Worm (Caenorhabditis elegans) whole organism, L2 larva: ENCODE data around the gene clec-161.

Experiments
- C34F6.9 ChIP-seq: fragments of 150-350 bp; optimal IDR thresholded peaks from 2 replicates; lab custom pipeline; 2014; ENCODE audit warnings: missing biosample characterization, missing genetic modification characterization
- F13H6.1 ChIP-seq: sonication (generic microtip); optimal IDR thresholded peaks from 2 replicates; lab custom pipeline; 2016; ENCODE audit warnings: missing genetic modification characterization, missing compliant biosample characterization
- R02D3.7 ChIP-seq: fragments of 150-350 bp; optimal IDR thresholded peaks from 2 replicates; lab custom pipeline; 2014; ENCODE audit warnings: missing biosample characterization, missing genetic modification characterization
- Y55F3AM.14 ChIP-seq: fragments of 200-800 bp; sonication (Bioruptor generic); optimal IDR thresholded peaks from 2 replicates; lab custom pipeline; 2018; ENCODE audit warnings: mild to moderate bottlenecking, missing genetic modification characterization, missing compliant biosample characterization
- alr-1 ChIP-seq: fragments of 150-350 bp; optimal IDR thresholded peaks from 2 replicates; lab custom pipeline; 2014; ENCODE audit warnings: missing biosample characterization, missing genetic modification characterization
- aly-2 ChIP-seq: fragments of 150-350 bp; optimal IDR thresholded peaks from 2 replicates; lab custom pipeline; 2014; ENCODE audit warnings: missing biosample characterization, missing genetic modification characterization
- blmp-1 ChIP-seq: sonication (generic microtip); optimal IDR thresholded peaks from 2 replicates; lab custom pipeline; 2017; ENCODE audit warnings: missing genetic modification characterization, mild to moderate bottlenecking, missing compliant biosample characterization, antibody characterized with exemption, moderate library complexity; ENCODE audit not compliant: insufficient read depth
- ceh-16 ChIP-seq: fragments of 150-350 bp; optimal IDR thresholded peaks from 2 replicates; lab custom pipeline; 2014; ENCODE audit warnings: missing biosample characterization, missing genetic modification characterization
- ceh-82 ChIP-seq: fragments of 150-350 bp; optimal IDR thresholded peaks from 2 replicates; lab custom pipeline; 2014; ENCODE audit warnings: missing biosample characterization, missing genetic modification characterization
- crh-2 ChIP-seq: sonication (generic microtip); optimal IDR thresholded peaks from 2 replicates; lab custom pipeline; 2017; ENCODE audit warnings: missing biosample characterization, missing genetic modification characterization
- dmd-4 ChIP-seq: sonication (generic microtip); optimal IDR thresholded peaks from 2 replicates; lab custom pipeline; 2017; ENCODE audit warnings: missing biosample characterization, missing genetic modification characterization
- egl-27 ChIP-seq: sonication (generic microtip); optimal IDR thresholded peaks from 3 replicates; lab custom pipeline; 2017; ENCODE audit warnings: missing biosample characterization, missing genetic modification reagents, missing genetic modification characterization
- elt-1 ChIP-seq: fragments of 150-350 bp; optimal IDR thresholded peaks from 2 replicates; lab custom pipeline; 2014; ENCODE audit warnings: missing biosample characterization, missing genetic modification characterization
- elt-3 ChIP-seq: sonication (generic microtip); optimal IDR thresholded peaks from 2 replicates; lab custom pipeline; 2017; ENCODE audit warnings: missing biosample characterization, missing genetic modification characterization
- fos-1 ChIP-seq: fragments of 150-350 bp; optimal IDR thresholded peaks from 2 replicates; lab custom pipeline; 2014; ENCODE audit warnings: missing biosample characterization, missing genetic modification characterization
- lin-11 ChIP-seq: fragments of 150-350 bp; sonication (generic microtip); optimal IDR thresholded peaks from 2 replicates; lab custom pipeline; 2014; ENCODE audit warnings: missing biosample characterization, missing genetic modification characterization, inconsistent platforms, mixed read lengths
- lin-39 ChIP-seq: fragments of 150-350 bp; optimal IDR thresholded peaks from 2 replicates; lab custom pipeline; 2014; ENCODE audit warnings: missing biosample characterization, missing genetic modification reagents, missing genetic modification characterization
- mbf-1 ChIP-seq: sonication (generic microtip); optimal IDR thresholded peaks from 2 replicates; lab custom pipeline; 2017; ENCODE audit warnings: missing biosample characterization, missing genetic modification characterization
- mdl-1 ChIP-seq, 2 experiments: fragments of 150-350 bp in 1 of 2; sonication (generic microtip) in 1 of 2; optimal IDR thresholded peaks; 2 replicates each; lab custom pipeline; 2017; ENCODE audit warnings: missing biosample characterization in 2 of 2, missing genetic modification characterization in 2 of 2
- nhr-10 ChIP-seq: sonication (generic microtip); optimal IDR thresholded peaks from 2 replicates; lab custom pipeline; 2017; ENCODE audit warnings: missing biosample characterization, missing genetic modification characterization
- nhr-11 ChIP-seq: fragments of 150-350 bp; optimal IDR thresholded peaks from 2 replicates; lab custom pipeline; 2014; ENCODE audit warnings: missing biosample characterization, missing genetic modification characterization
- nhr-129 ChIP-seq: fragments of 150-350 bp; optimal IDR thresholded peaks from 2 replicates; lab custom pipeline; 2014; ENCODE audit warnings: missing biosample characterization, missing genetic modification characterization
- nhr-21 ChIP-seq: fragments of 150-350 bp; optimal IDR thresholded peaks from 2 replicates; lab custom pipeline; 2014; ENCODE audit warnings: missing biosample characterization, missing genetic modification characterization
- nhr-23 ChIP-seq: fragments of 150-350 bp; optimal IDR thresholded peaks from 2 replicates; lab custom pipeline; 2014; ENCODE audit warnings: missing biosample characterization, missing genetic modification reagents, missing genetic modification characterization
- nhr-237 ChIP-seq: fragments of 150-350 bp; optimal IDR thresholded peaks from 2 replicates; lab custom pipeline; 2014; ENCODE audit warnings: missing biosample characterization, missing genetic modification characterization
- nhr-25 ChIP-seq: fragments of 150-350 bp; sonication (generic microtip); optimal IDR thresholded peaks from 3 replicates; lab custom pipeline; 2014; ENCODE audit warnings: missing biosample characterization, missing genetic modification characterization
- nhr-6 ChIP-seq: fragments of 150-350 bp; optimal IDR thresholded peaks from 2 replicates; lab custom pipeline; 2014; ENCODE audit warnings: missing biosample characterization, missing genetic modification characterization
- nhr-77 ChIP-seq: fragments of 150-350 bp; optimal IDR thresholded peaks from 2 replicates; lab custom pipeline; 2014; ENCODE audit warnings: missing biosample characterization, missing genetic modification characterization
- sem-4 ChIP-seq: fragments of 150-350 bp; optimal IDR thresholded peaks from 2 replicates; lab custom pipeline; 2014; ENCODE audit warnings: missing biosample characterization, missing genetic modification reagents, missing genetic modification characterization
- skn-1 ChIP-seq: sonication (generic microtip); optimal IDR thresholded peaks from 2 replicates; lab custom pipeline; 2017; ENCODE audit warnings: missing biosample characterization, missing genetic modification characterization
- sma-3 ChIP-seq: sonication (generic microtip); optimal IDR thresholded peaks from 2 replicates; lab custom pipeline; 2016; ENCODE audit warnings: missing genetic modification reagents, missing genetic modification characterization, missing compliant biosample characterization
- sma-9 ChIP-seq, 2 experiments: fragments of 150-350 bp in 1 of 2; sonication (generic microtip) in 1 of 2; optimal IDR thresholded peaks; 2 replicates each; lab custom pipeline; 2014 to 2016; ENCODE audit warnings: missing genetic modification characterization in 2 of 2, mild to moderate bottlenecking in 1 of 2, missing biosample characterization in 1 of 2, missing compliant biosample characterization in 1 of 2, missing genetic modification reagents in 1 of 2, moderate library complexity in 1 of 2
- snpc-4 ChIP-seq: fragments of 150-350 bp; optimal IDR thresholded peaks from 2 replicates; lab custom pipeline; 2014; ENCODE audit warnings: missing biosample characterization, missing genetic modification characterization
- unc-39 ChIP-seq: fragments of 150-350 bp; optimal IDR thresholded peaks from 2 replicates; lab custom pipeline; 2014; ENCODE audit warnings: missing biosample characterization, missing genetic modification characterization
- unc-62 ChIP-seq: fragments of 150-350 bp; optimal IDR thresholded peaks from 2 replicates; lab custom pipeline; 2014; ENCODE audit warnings: missing biosample characterization, missing genetic modification reagents, missing genetic modification characterization
- zag-1 ChIP-seq: fragments of 150-350 bp; optimal IDR thresholded peaks from 2 replicates; lab custom pipeline; 2014; ENCODE audit warnings: missing biosample characterization, missing genetic modification characterization
- ztf-1 ChIP-seq: fragments of 200-800 bp; sonication (Bioruptor generic); conservative IDR thresholded peaks from 2 replicates; pipeline ENCODE4 v1.3.6; 2022; ENCODE audit warnings: missing genetic modification characterization, missing compliant biosample characterization
- ztf-11 ChIP-seq: sonication (generic microtip); optimal IDR thresholded peaks from 2 replicates; lab custom pipeline; 2017; ENCODE audit warnings: missing biosample characterization, missing genetic modification characterization

The clec-161 gene

DNA sequence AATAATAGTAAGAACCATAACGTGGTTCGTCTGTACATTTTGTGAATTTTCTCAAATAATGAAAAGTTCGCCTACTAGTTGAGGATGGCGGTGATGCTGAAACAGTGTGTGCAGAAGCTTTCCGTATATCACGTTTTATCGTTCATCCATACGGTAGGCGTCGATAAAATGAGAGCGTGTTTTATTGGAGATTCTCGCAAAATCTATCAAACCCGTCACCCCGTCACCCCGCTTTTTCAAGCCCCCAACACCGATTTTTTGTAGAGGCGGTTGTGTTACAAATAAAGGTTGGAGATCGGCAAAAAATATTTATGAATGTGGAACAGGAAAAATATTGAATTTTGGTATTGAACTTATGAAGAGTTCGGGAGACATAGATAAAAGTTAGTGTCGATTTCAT lies at the start of gene clec-161:
Gene clec-161 (minus strand): TSS at position 101 of the 400 bp plus-strand sequence.
- TF ChIP-seq fos-1 (tag; lab: Kevin White, UChicago) (no peak), lin-11 (tag; lab: Kevin White, UChicago) (no peak), elt-3 (tag; lab: Kevin White, UChicago) (no peak), nhr-11 (tag; lab: Kevin White, UChicago) (no peak), F13H6.1 (no peak), R02D3.7 (tag; lab: Kevin White, UChicago) (no peak), dmd-4 (tag; lab: Kevin White, UChicago) (no peak), egl-27 (no peak), Y55F3AM.14 (GFP tag; lab: Kevin White, UChicago) (no peak), C34F6.9 (no peak)

DNA sequence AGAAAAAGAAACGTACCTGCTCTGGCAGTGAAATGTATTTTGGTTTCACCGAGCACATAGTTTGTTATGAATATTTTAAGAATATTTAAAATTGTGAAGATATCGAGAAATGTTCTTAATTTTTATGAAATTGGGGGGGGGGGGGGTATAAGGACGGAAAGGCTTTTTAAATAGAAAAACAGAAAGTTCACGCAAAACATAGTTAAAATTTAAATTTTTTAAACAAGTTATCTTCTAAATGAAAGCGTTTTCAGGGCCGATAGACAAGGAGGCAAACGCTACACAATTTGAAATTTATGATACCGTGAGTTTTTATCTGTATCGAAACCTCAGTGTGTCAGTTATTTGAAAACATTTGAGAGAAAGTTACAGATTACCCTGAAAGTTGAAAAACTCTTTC lies 47.3 kb upstream of the clec-161 start, which contains the start of gene C15H7.4:
Gene C15H7.4 (minus strand): TSS at position 101 of the 400 bp plus-strand sequence.
- no peak for TF ChIP-seq nhr-77 (tag; lab: Kevin White, UChicago)
- TF ChIP-seq nhr-25: no peak
- no peak for TF ChIP-seq ceh-82 (tag; lab: Kevin White, UChicago)
- no peak for TF ChIP-seq nhr-129
- TF ChIP-seq ztf-1 (GFP tag; lab: Robert Waterston, UW): no peak
- TF ChIP-seq mbf-1: no peak
- TF ChIP-seq mdl-1 (tag; optimal IDR thresholded peaks at IDR 0.05; lab: Kevin White, UChicago): no peak
- TF ChIP-seq unc-62 (GFP tag; lab: Kevin White, UChicago): no peak
- TF ChIP-seq elt-3 (tag; lab: Kevin White, UChicago): no peak
- TF ChIP-seq alr-1 (tag; lab: Kevin White, UChicago): no peak
- no peak for TF ChIP-seq Y55F3AM.14 (GFP tag; lab: Kevin White, UChicago)
- no peak for TF ChIP-seq ztf-11 (tag; lab: Kevin White, UChicago)
- no peak for TF ChIP-seq aly-2 (tag; lab: Kevin White, UChicago)
- no peak for TF ChIP-seq snpc-4 (tag; lab: Kevin White, UChicago)
- TF ChIP-seq nhr-237: no peak
- TF ChIP-seq nhr-11 (tag; lab: Kevin White, UChicago): no peak
- TF ChIP-seq zag-1 (tag; lab: Kevin White, UChicago): no peak
- TF ChIP-seq sma-3 (GFP tag; lab: Kevin White, UChicago): no peak
- TF ChIP-seq lin-11 (tag; lab: Kevin White, UChicago): no peak

DNA sequence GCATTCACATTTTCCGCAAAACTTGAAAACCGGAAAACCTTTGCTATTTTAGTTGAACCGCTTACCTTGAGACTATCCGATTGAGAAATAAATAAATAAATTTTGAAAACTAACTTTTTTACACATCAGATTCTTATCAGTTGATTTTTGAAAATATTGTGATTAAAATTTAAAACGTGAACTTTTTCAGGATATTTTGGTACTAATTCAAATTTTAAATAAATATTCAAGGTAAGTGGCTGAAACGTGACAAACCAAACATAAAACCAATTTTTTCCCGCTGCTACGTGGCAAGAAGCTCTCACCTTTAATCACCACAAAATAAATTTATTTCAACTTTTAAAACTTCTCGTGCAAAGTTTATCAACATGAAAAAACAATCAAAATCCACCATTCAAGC lies 43.3 kb upstream of the clec-161 start, which contains the start of gene C15H7.3:
Gene C15H7.3 (minus strand): TSS at position 101 of the 400 bp plus-strand sequence.
- no peak for TF ChIP-seq skn-1
- TF ChIP-seq sma-9 (GFP tag; optimal IDR thresholded peaks at IDR 0.05; lab: Kevin White, UChicago): no peak
- TF ChIP-seq sma-9 (tag; optimal IDR thresholded peaks at IDR 0.05; lab: Kevin White, UChicago): no peak
- no peak for TF ChIP-seq lin-11 (tag; lab: Kevin White, UChicago)
- TF ChIP-seq Y55F3AM.14 (GFP tag; lab: Kevin White, UChicago): no peak
- TF ChIP-seq nhr-10: no peak
- no peak for TF ChIP-seq crh-2 (tag; lab: Kevin White, UChicago)
- no peak for TF ChIP-seq nhr-237
- TF ChIP-seq mdl-1 (tag; optimal IDR thresholded peaks at IDR 0.05; lab: Kevin White, UChicago): no peak
- no peak for TF ChIP-seq nhr-21 (tag; lab: Kevin White, UChicago)
- TF ChIP-seq unc-62 (GFP tag; lab: Kevin White, UChicago): no peak
- no peak for TF ChIP-seq zag-1 (tag; lab: Kevin White, UChicago)
- TF ChIP-seq nhr-77 (tag; lab: Kevin White, UChicago): no peak
- TF ChIP-seq lin-39 (tag; lab: Kevin White, UChicago): no peak
- TF ChIP-seq nhr-129: no peak
- TF ChIP-seq sem-4 (tag; lab: Kevin White, UChicago): no peak

DNA sequence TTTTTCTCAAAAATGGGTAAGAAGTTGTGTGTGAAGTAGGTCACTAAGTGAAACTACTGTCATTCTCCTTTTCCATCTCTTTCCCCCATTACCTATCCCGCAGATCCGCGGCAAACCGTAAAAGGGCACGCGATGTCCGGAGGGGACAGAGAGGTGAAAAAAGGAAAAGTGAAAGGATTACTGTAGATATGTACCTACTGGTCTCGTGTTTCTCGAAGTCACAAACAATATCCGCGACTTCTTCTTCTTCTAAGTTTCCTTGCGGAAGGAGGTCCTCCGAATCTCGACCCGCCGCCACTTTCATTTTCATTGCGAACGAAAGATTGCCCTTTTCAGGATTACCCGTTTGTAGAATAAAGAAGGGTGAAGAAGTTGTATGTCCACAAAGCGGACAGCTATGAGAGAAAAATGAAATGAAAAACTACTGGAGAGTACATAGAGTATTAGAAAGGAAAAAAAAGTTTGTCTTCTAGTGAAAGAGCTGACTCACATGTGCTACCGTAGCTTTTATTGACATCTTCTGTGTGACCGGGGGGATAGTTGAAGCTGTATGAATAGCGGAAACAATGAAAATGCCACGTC lies 38.0 kb upstream of the clec-161 start:
- TF ChIP-seq elt-1 (peak; percentile 42), crh-2 (tag; lab: Kevin White, UChicago) (no peak), ztf-11 (tag; lab: Kevin White, UChicago) (no peak), unc-39 (tag; lab: Kevin White, UChicago) (no peak), egl-27 (peak; percentile 79), nhr-6 (no peak), nhr-77 (tag; lab: Kevin White, UChicago) (no peak), nhr-21 (tag; lab: Kevin White, UChicago) (peak; percentile 82), nhr-237 (no peak), ceh-16 (no peak), sem-4 (tag; lab: Kevin White, UChicago) (peak; percentile 21), sma-9 (GFP tag; optimal IDR thresholded peaks at IDR 0.05; lab: Kevin White, UChicago) (peak; percentile 50), sma-9 (tag; optimal IDR thresholded peaks at IDR 0.05; lab: Kevin White, UChicago) (no peak), mdl-1 (tag; optimal IDR thresholded peaks at IDR 0.05; lab: Kevin White, UChicago) (no peak), F13H6.1 (no peak), unc-62 (GFP tag; lab: Kevin White, UChicago) (no peak), blmp-1 (peak; percentile 83), nhr-23 (tag; lab: Kevin White, UChicago) (no peak), fos-1 (tag; lab: Kevin White, UChicago) (peak; percentile 41), lin-11 (tag; lab: Kevin White, UChicago) (no peak), skn-1 (no peak)
- TF ChIP-seq, all 48 proteins: peak for 7
